Worm (Caenorhabditis elegans) whole organism, midembryonic: ENCODE data around the gene F49H6.5.

ENCODE experiments used
- T22C8.4 ChIP-seq: fragments of 200-800 bp; sonication (Bioruptor generic); IDR thresholded peaks from 2 replicates; pipeline ENCODE4 v1.3.6; 2022; ENCODE audit warnings: missing genetic modification characterization, missing compliant biosample characterization
- cog-1 ChIP-seq: sonication (generic microtip); optimal IDR thresholded peaks from 2 replicates; lab custom pipeline; 2016; ENCODE audit warnings: missing genetic modification characterization, missing compliant biosample characterization
- flt-1 ChIP-seq: fragments of 200-800 bp; sonication (Bioruptor generic); IDR thresholded peaks from 2 replicates; pipeline ENCODE4 v1.3.6; 2022; ENCODE audit warnings: missing genetic modification characterization, missing compliant biosample characterization
- klf-2 ChIP-seq: fragments of 200-800 bp; sonication (Bioruptor generic); conservative IDR thresholded peaks from 2 replicates; pipeline ENCODE4 v1.3.6; 2022; ENCODE audit warnings: missing genetic modification reagents, missing genetic modification characterization, missing compliant biosample characterization
- med-1 ChIP-seq: sonication (generic microtip); optimal IDR thresholded peaks from 2 replicates; lab custom pipeline; 2017; ENCODE audit warnings: missing genetic modification characterization, mild to moderate bottlenecking, missing compliant biosample characterization, antibody characterized with exemption, missing genetic modification reagents; ENCODE audit not compliant: insufficient read depth
- ref-1 ChIP-seq: fragments of 200-800 bp; sonication (Bioruptor generic); conservative IDR thresholded peaks from 2 replicates; pipeline ENCODE4 v1.3.6; 2022; ENCODE audit warnings: missing genetic modification reagents, missing genetic modification characterization, missing compliant biosample characterization
- tab-1 ChIP-seq: fragments of 200-800 bp; sonication (Bioruptor generic); IDR thresholded peaks from 2 replicates; pipeline ENCODE4 v1.3.6; 2022; ENCODE audit warnings: missing genetic modification characterization, missing compliant biosample characterization
- ztf-23 ChIP-seq: fragments of 200-800 bp; sonication (Bioruptor generic); IDR thresholded peaks from 2 replicates; pipeline ENCODE4 v1.3.6; 2022; ENCODE audit warnings: missing genetic modification reagents, missing genetic modification characterization, missing compliant biosample characterization
- ztf-29 ChIP-seq: fragments of 200-800 bp; sonication (Bioruptor generic); IDR thresholded peaks from 2 replicates; pipeline ENCODE4 v1.3.6; 2022; ENCODE audit warnings: missing genetic modification reagents, missing genetic modification characterization, missing compliant biosample characterization

The F49H6.5 gene

ce11 chrV:17000204-17000603 lies 22.8 kb upstream of the F49H6.5 start, which contains the start of gene str-217:
TSS of gene str-217 (minus strand) at chrV:17000304.
- no peak for TF ChIP-seq med-1 (GFP tag; lab: Kevin White, UChicago)

- TF ChIP-seq ref-1 (GFP tag; lab: Robert Waterston, UW): no peak
- no peak for TF ChIP-seq klf-2 (GFP tag; lab: Robert Waterston, UW)
- no peak for TF ChIP-seq ztf-23 (GFP tag; lab: Robert Waterston, UW)
- TF ChIP-seq ztf-29 (GFP tag; lab: Robert Waterston, UW): no peak
- no peak for TF ChIP-seq flt-1 (GFP tag; lab: Robert Waterston, UW)
- TF ChIP-seq med-1 (GFP tag; lab: Kevin White, UChicago): no peak
- no peak for TF ChIP-seq T22C8.4
- no peak for TF ChIP-seq cog-1 (tag; lab: Kevin White, UChicago)
- TF ChIP-seq tab-1 (GFP tag; lab: Robert Waterston, UW): no peak
Measured at ce11 chrV:17000635-17001034, 22.4 kb upstream of the F49H6.5 start.

ce11 chrV:17001167-17001566 lies 21.9 kb upstream of the F49H6.5 start, which contains the start of gene sri-9:
TSS of gene sri-9 (plus strand) at chrV:17001467.
- no peak for TF ChIP-seq cog-1 (tag; lab: Kevin White, UChicago)

ce11 chrV:17005189-17005588 lies 17.9 kb upstream of the F49H6.5 start, which contains the start of gene srh-131:
TSS of gene srh-131 (plus strand) at chrV:17005489.
- TF ChIP-seq tab-1 (GFP tag; lab: Robert Waterston, UW): no peak
- TF ChIP-seq med-1 (GFP tag; lab: Kevin White, UChicago): no peak
- no peak for TF ChIP-seq cog-1 (tag; lab: Kevin White, UChicago)
- TF ChIP-seq T22C8.4: no peak
- no peak for TF ChIP-seq flt-1 (GFP tag; lab: Robert Waterston, UW)
- no peak for TF ChIP-seq ztf-29 (GFP tag; lab: Robert Waterston, UW)
- no peak for TF ChIP-seq ztf-23 (GFP tag; lab: Robert Waterston, UW)
- TF ChIP-seq ref-1 (GFP tag; lab: Robert Waterston, UW): no peak
- no peak for TF ChIP-seq klf-2 (GFP tag; lab: Robert Waterston, UW)

- no peak for TF ChIP-seq cog-1 (tag; lab: Kevin White, UChicago)
Measured at ce11 chrV:17008302-17008701, 14.7 kb upstream of the F49H6.5 start, which contains the start of gene sri-69. TSS of gene sri-69 (minus strand) at chrV:17008402.

- no peak for TF ChIP-seq ref-1 (GFP tag; lab: Robert Waterston, UW)
- no peak for TF ChIP-seq med-1 (GFP tag; lab: Kevin White, UChicago)
- no peak for TF ChIP-seq tab-1 (GFP tag; lab: Robert Waterston, UW)
- no peak for TF ChIP-seq flt-1 (GFP tag; lab: Robert Waterston, UW)
- TF ChIP-seq ztf-23 (GFP tag; lab: Robert Waterston, UW): no peak
- no peak for TF ChIP-seq klf-2 (GFP tag; lab: Robert Waterston, UW)
- TF ChIP-seq T22C8.4: no peak
- no peak for TF ChIP-seq ztf-29 (GFP tag; lab: Robert Waterston, UW)
- no peak for TF ChIP-seq cog-1 (tag; lab: Kevin White, UChicago)
Measured at ce11 chrV:17009342-17010064, 13.5 kb upstream of the F49H6.5 start, which contains the start of the genes clc-12 and clec-240. TSS of gene clc-12 (minus strand) at chrV:17009388. TSS of gene clec-240 (plus strand) at chrV:17010014.

ce11 chrV:17013232-17013631 lies 9.8 kb upstream of the F49H6.5 start, which contains the start of gene clec-241:
TSS of gene clec-241 (minus strand) at chrV:17013332.
- TF ChIP-seq tab-1 (GFP tag; lab: Robert Waterston, UW) (no peak), flt-1 (GFP tag; lab: Robert Waterston, UW) (no peak), ref-1 (GFP tag; lab: Robert Waterston, UW) (no peak), T22C8.4 (no peak), med-1 (GFP tag; lab: Kevin White, UChicago) (no peak), klf-2 (GFP tag; lab: Robert Waterston, UW) (no peak), ztf-29 (GFP tag; lab: Robert Waterston, UW) (no peak), cog-1 (tag; lab: Kevin White, UChicago) (no peak), ztf-23 (GFP tag; lab: Robert Waterston, UW) (no peak)

ce11 chrV:17014050-17014449 lies 9.0 kb upstream of the F49H6.5 start, which contains the start of gene clc-13:
TSS of gene clc-13 (plus strand) at chrV:17014408.
- no peak for TF ChIP-seq cog-1 (tag; lab: Kevin White, UChicago)
- TF ChIP-seq T22C8.4: no peak
- no peak for TF ChIP-seq ztf-29 (GFP tag; lab: Robert Waterston, UW)
- no peak for TF ChIP-seq ztf-23 (GFP tag; lab: Robert Waterston, UW)
- TF ChIP-seq ref-1 (GFP tag; lab: Robert Waterston, UW): no peak
- no peak for TF ChIP-seq klf-2 (GFP tag; lab: Robert Waterston, UW)
- TF ChIP-seq med-1 (GFP tag; lab: Kevin White, UChicago): no peak
- no peak for TF ChIP-seq flt-1 (GFP tag; lab: Robert Waterston, UW)
- no peak for TF ChIP-seq tab-1 (GFP tag; lab: Robert Waterston, UW)

- TF ChIP-seq ztf-29 (GFP tag; lab: Robert Waterston, UW) (no peak), cog-1 (tag; lab: Kevin White, UChicago) (no peak), ztf-23 (GFP tag; lab: Robert Waterston, UW) (no peak), med-1 (GFP tag; lab: Kevin White, UChicago) (no peak), ref-1 (GFP tag; lab: Robert Waterston, UW) (no peak), T22C8.4 (no peak), tab-1 (GFP tag; lab: Robert Waterston, UW) (no peak), klf-2 (GFP tag; lab: Robert Waterston, UW) (no peak), flt-1 (GFP tag; lab: Robert Waterston, UW) (no peak)
Measured at ce11 chrV:17016787-17017186, 6.3 kb upstream of the F49H6.5 start, which contains the start of gene srh-97. TSS of gene srh-97 (plus strand) at chrV:17017087.
